Fruit fly (Drosophila melanogaster): ENCODE results near the gene sd.

DNA sequence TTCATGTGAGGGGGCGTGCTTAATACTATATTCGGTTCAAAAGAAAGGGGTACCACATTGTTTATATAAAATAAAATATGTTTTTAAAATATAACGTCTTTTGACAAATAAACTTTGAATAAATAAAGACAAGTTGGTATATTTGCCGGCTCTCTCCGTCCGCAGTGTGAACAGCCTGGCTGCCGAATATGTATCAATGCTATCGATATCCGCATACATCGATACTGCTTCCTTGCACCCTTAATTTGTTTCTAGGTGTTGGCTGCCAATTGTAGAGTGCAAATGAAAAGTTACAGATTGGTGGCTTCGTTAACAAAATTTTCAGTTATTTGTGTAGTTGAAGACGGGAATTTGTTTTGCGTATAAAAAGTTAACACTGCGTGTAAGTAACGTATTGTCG lies 55.7 kb downstream of the sd start, which contains the start of gene Gbeta13F:
- TF ChIP-seq kay (GFP tag; ENCODE audit: borderline replicate concordance) = no peak
- TF ChIP-seq CG7045 (GFP tag; optimal IDR thresholded peaks at IDR 0.05) = no peak
- no peak for TF ChIP-seq cic (GFP tag; optimal IDR thresholded peaks at IDR 0.05)
- no peak for TF ChIP-seq Crg-1 (GFP tag; optimal IDR thresholded peaks at IDR 0.05)
- TF ChIP-seq Hr96 (GFP tag; optimal IDR thresholded peaks at IDR 0.05) = no peak
- TF ChIP-seq ovo (GFP tag; optimal IDR thresholded peaks at IDR 0.05) = peak; percentile 10
- no peak for TF ChIP-seq tj (GFP tag; optimal IDR thresholded peaks at IDR 0.05)
- TF ChIP-seq CG7101 (tag; optimal IDR thresholded peaks at IDR 0.05) = no peak

Measured in whole organism, adult.